Fruit fly (Drosophila melanogaster): ENCODE data around the gene CG16989.

The CG16989 gene

dm6 chrX:755642-756332, 37.2 kb upstream of the CG16989 start (continued):
- TF ChIP-seq Fer2 (tag; optimal IDR thresholded peaks at IDR 0.05) (peak; percentile 55), CG32532 (GFP tag; IDR thresholded peaks at IDR 0.05) (peak; percentile 96), ac (GFP tag; optimal IDR thresholded peaks at IDR 0.05) (no peak), CG13894 (tag; optimal IDR thresholded peaks at IDR 0.05) (peak; percentile 75), CG9932 (GFP tag; IDR thresholded peaks at IDR 0.05) (peak; percentile 94), gce (GFP tag; IDR thresholded peaks at IDR 0.05) (peak; percentile 70; the same call in 1 of the 3 replicates), CG13424 (tag; optimal IDR thresholded peaks at IDR 0.05) (peak; percentile 75), scrt (GFP tag; optimal IDR thresholded peaks at IDR 0.05) (peak; percentile 76), Doc3 (GFP tag; IDR thresholded peaks at IDR 0.05; ENCODE audit: partially characterized antibody) (no peak), CG11398 (GFP tag; optimal IDR thresholded peaks at IDR 0.05) (peak; percentile 66), cwo (GFP tag; optimal IDR thresholded peaks at IDR 0.05) (peak; percentile 90), Usf (GFP tag; optimal IDR thresholded peaks at IDR 0.05) (peak; percentile 58), E2f1 (GFP tag; IDR thresholded peaks at IDR 0.05) (peak; percentile 79), Hr51 (GFP tag; optimal IDR thresholded peaks at IDR 0.05) (peak; percentile 78), CG1647 (GFP tag; optimal IDR thresholded peaks at IDR 0.05) (peak; percentile 77), E2f2 (GFP tag; IDR thresholded peaks at IDR 0.05) (peak; percentile 55), Doc2 (GFP tag; IDR thresholded peaks at IDR 0.05) (peak; percentile 31; the same call in 1 of the 2 replicates), stc (GFP tag; IDR thresholded peaks at IDR 0.05) (peak; percentile 77), Deaf1 (tag; optimal IDR thresholded peaks at IDR 0.05) (peak; percentile 58), Fer3 (tag; optimal IDR thresholded peaks at IDR 0.05) (peak; percentile 90), Awh (GFP tag; IDR thresholded peaks at IDR 0.05) (peak; percentile 72), CG32772 (GFP tag; IDR thresholded peaks at IDR 0.05) (peak; percentile 76), peb (GFP tag; IDR thresholded peaks at IDR 0.05) (peak; percentile 53; the same call in 1 of the 2 replicates), tx (GFP tag; optimal IDR thresholded peaks at IDR 0.05) (peak; percentile 85), Bdp1 (GFP tag; optimal IDR thresholded peaks at IDR 0.05) (peak; percentile 72), YL-1 (GFP tag; optimal IDR thresholded peaks at IDR 0.05) (no peak), TFAM (GFP tag; optimal IDR thresholded peaks at IDR 0.05) (no peak), CG11085 (GFP tag; IDR thresholded peaks at IDR 0.05) (peak; percentile 84), Adf1 (GFP tag; IDR thresholded peaks at IDR 0.05) (peak; percentile 78; the same call in 1 of the 2 replicates), CG14050 (GFP tag; IDR thresholded peaks at IDR 0.05) (peak; percentile 79), CG12071 (GFP tag; optimal IDR thresholded peaks at IDR 0.05) (peak; percentile 76), nau (GFP tag; optimal IDR thresholded peaks at IDR 0.05) (peak; percentile 66), CG15269 (tag; optimal IDR thresholded peaks at IDR 0.05) (peak; percentile 80), da (GFP tag; optimal IDR thresholded peaks at IDR 0.05) (peak; percentile 35), hbn (GFP tag; IDR thresholded peaks at IDR 0.05; ENCODE audit: partially characterized antibody) (no peak), CG5953 (GFP tag; IDR thresholded peaks at IDR 0.05) (peak; percentile 62; the same call in 1 of the 2 replicates), chinmo (GFP tag; IDR thresholded peaks at IDR 0.05; ENCODE audit: partially characterized antibody) (0 out of 4 replicates have a peak, but pooled peaks have one; percentile 32), en (GFP tag; optimal IDR thresholded peaks at IDR 0.05) (no peak), CG30431 (GFP tag; optimal IDR thresholded peaks at IDR 0.05) (peak; percentile 45), lmd (GFP tag; IDR thresholded peaks at IDR 0.05) (peak; percentile 88), CG9876 (GFP tag; optimal IDR thresholded peaks at IDR 0.05) (peak; percentile 63), btn (GFP tag; optimal IDR thresholded peaks at IDR 0.05) (peak; percentile 32), Elba2 (GFP tag; optimal IDR thresholded peaks at IDR 0.05) (no peak), CG2875 (GFP tag; optimal IDR thresholded peaks at IDR 0.05) (peak; percentile 64), schlank (tag; optimal IDR thresholded peaks at IDR 0.05) (peak; percentile 79), dmrt99B (tag; optimal IDR thresholded peaks at IDR 0.05) (peak; percentile 82), cas (GFP tag; IDR thresholded peaks at IDR 0.05) (peak; percentile 76), MESR4 (GFP tag; optimal IDR thresholded peaks at IDR 0.05) (peak; percentile 20), pita (GFP tag; optimal IDR thresholded peaks at IDR 0.05) (no peak)
